Worm (Caenorhabditis elegans): Measurements from ENCODE around the gene asp-8.
"Not testable (repeated sequence)": the region's sequence is repeated elsewhere in the genome, so short reads cannot be mapped to it uniquely, and the experiment has no call there.

ce11 chrV:3064418-3064817 lies 40.1 kb downstream of the asp-8 start, which contains the start of gene srt-16:
- not testable (repeated sequence) for TF ChIP-seq F13C5.2 (tag; optimal IDR thresholded peaks at IDR 0.05); flt-1 (GFP tag; IDR thresholded peaks at IDR 0.05); ama-1 (optimal IDR thresholded peaks at IDR 0.05); hmg-4 (GFP tag; optimal IDR thresholded peaks at IDR 0.05); hmbx-1 (tag; optimal IDR thresholded peaks at IDR 0.05); ets-7 (tag; optimal IDR thresholded peaks at IDR 0.05)

Measured in whole organism, early embryonic.